Worm (Caenorhabditis elegans) whole organism, L4 larva: Measurements from ENCODE around the gene nonu-1.
A peak's percentile ranks its signal among the peaks of the same experiment; 100 is the strongest.

Experiments used
- attf-4 ChIP-seq: sonication (generic microtip); optimal IDR thresholded peaks from 3 replicates; lab custom pipeline; 2017; ENCODE audit warnings: missing biosample characterization, missing genetic modification characterization
- hlh-11 ChIP-seq: fragments of 200-800 bp; sonication (Bioruptor generic); optimal IDR thresholded peaks from 2 replicates; lab custom pipeline; 2018; ENCODE audit warnings: mild to moderate bottlenecking, missing genetic modification characterization, missing compliant biosample characterization
- nhr-28 ChIP-seq: fragments of 150-350 bp; optimal IDR thresholded peaks from 2 replicates; lab custom pipeline; 2014; ENCODE audit warnings: missing biosample characterization, missing genetic modification characterization
- pha-4 ChIP-seq, 2 experiments: fragments of 150-350 bp in 1 of 2; fragments of 200-800 bp in 1 of 2; sonication (Bioruptor generic) in 1 of 2; IDR thresholded peaks in 1 of 2; optimal IDR thresholded peaks in 1 of 2; 2 replicates each; pipeline versions ENCODE4 v1.3.6 to Lab custom; 2014 to 2022; ENCODE audit warnings: missing genetic modification characterization in 2 of 2, missing genetic modification reagents in 2 of 2, missing biosample characterization in 1 of 2, missing compliant biosample characterization in 1 of 2
- skn-1 ChIP-seq: fragments of 150-350 bp; optimal IDR thresholded peaks from 2 replicates; lab custom pipeline; 2014; ENCODE audit warnings: missing biosample characterization, missing genetic modification characterization
- snpc-4 ChIP-seq: fragments of 150-350 bp; optimal IDR thresholded peaks from 2 replicates; lab custom pipeline; 2014; ENCODE audit warnings: missing biosample characterization, missing genetic modification characterization
- unc-62 ChIP-seq, 3 experiments: fragments of 150-350 bp in 1 of 3; sonication (generic microtip); optimal IDR thresholded peaks in 2 of 3; peaks in 1 of 3; 1 replicate in 1 of 3; 2 replicates in 2 of 3; lab custom pipeline; 2014 to 2017; ENCODE audit warnings: missing biosample characterization in 3 of 3, missing genetic modification characterization in 3 of 3, missing genetic modification reagents in 3 of 3, missing genotype in 1 of 3

DNA sequence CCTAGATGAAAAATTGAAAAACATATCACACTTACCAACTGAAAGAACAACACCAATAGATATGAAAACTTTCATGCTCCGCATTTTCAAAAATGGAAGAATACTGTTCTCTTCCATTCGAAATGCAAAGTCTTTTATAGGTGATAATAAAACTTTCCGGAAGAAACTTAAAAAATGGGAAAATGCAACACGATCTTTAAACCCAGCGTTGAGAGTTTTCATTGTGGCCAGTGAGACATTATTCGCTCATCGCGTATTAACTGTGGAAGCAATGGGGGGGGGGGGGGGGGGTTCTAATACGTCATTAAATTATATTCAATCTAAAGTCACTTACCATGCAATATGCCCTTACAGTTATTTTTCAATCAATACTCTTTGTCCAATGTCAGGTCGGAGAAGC lies 5.4 kb downstream of the nonu-1 start, which contains the start of the genes clec-157 and fkh-5:
- TF ChIP-seq attf-4 (tag; lab: Kevin White, UChicago), result no peak
- TF ChIP-seq unc-62 (GFP tag; optimal IDR thresholded peaks at IDR 0.05 in 1 of 2; lab: Kevin White, UChicago), result peak in 1 of 2 experiments; percentile 63
- no peak for TF ChIP-seq unc-62 (tag; optimal IDR thresholded peaks at IDR 0.05; lab: Kevin White, UChicago)
- TF ChIP-seq pha-4 (GFP tag; IDR thresholded peaks at IDR 0.05; lab: Robert Waterston, UW), result no peak
- no peak for TF ChIP-seq pha-4 (tag; optimal IDR thresholded peaks at IDR 0.05; lab: Kevin White, UChicago)
- TF ChIP-seq skn-1, result no peak
- TF ChIP-seq snpc-4 (tag; lab: Kevin White, UChicago), result no peak
- TF ChIP-seq nhr-28 (tag; lab: Kevin White, UChicago), result no peak
- no peak for TF ChIP-seq hlh-11 (tag; lab: Kevin White, UChicago)
